Worm (Caenorhabditis elegans): ENCODE measurements around the gene F21D5.7.

F21D5.7 gene

DNA sequence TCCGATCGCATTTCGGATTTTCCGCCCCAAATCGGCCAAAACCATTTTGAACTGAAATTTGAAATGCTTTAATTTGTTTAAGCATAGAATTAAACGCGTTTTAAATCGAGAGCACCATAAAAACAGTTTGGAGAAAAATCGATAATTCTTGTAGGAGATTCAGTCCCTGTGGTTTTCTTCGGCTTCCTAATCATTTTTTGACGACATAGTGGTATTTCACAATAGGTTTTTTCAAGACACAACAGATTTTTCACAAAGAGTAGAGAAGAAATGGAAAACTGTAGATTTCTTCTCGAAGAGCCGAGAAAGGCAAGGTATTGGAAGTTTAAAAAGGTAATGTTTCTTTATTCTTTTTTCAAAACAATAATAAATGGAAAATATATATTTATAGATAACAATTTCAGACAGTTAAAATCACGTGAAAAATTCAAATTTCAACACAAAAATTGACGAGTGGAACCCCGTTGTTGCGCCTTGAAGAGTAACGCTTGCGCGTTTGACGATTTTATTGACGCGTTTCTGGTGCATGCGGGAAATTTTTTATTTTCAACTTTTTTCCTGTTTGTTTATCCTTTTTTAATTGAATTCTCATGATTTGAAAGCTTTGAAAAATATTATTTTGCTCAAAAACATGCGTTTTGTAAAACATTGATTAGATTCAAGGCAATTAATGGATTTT, at the start of gene F21D5.7:
Gene F21D5.7, minus strand, starts transcription at position 51 of the 679 bp plus-strand sequence.
- TF ChIP-seq mab-9 (GFP tag; IDR thresholded peaks at IDR 0.05) (no peak), aha-1 (tag; optimal IDR thresholded peaks at IDR 0.05) (peak; percentile 43), ceh-82 (tag; optimal IDR thresholded peaks at IDR 0.05) (peak; percentile 70 to 79 (median 73)), rnt-1 (tag; optimal IDR thresholded peaks at IDR 0.05) (peak; percentile 87), fkh-10 (GFP tag; optimal IDR thresholded peaks at IDR 0.05) (no peak), swsn-7 (tag; optimal IDR thresholded peaks at IDR 0.05) (peak; percentile 85), egl-27 (tag; optimal IDR thresholded peaks at IDR 0.05) (no peak), elt-3 (tag; optimal IDR thresholded peaks at IDR 0.05) (peak in 2 of 6 experiments; percentile 66 to 77), nhr-19 (GFP tag; conservative IDR thresholded peaks at IDR 0.05) (peak; percentile 84), nhr-20 (tag; optimal IDR thresholded peaks at IDR 0.05) (peak; percentile 83), mep-1 (tag; optimal IDR thresholded peaks at IDR 0.05) (peak; percentile 90), nhr-71 (tag; optimal IDR thresholded peaks at IDR 0.05) (peak; percentile 89), elt-2 (tag; optimal IDR thresholded peaks at IDR 0.05) (peak; percentile 81), lsy-2 (tag; optimal IDR thresholded peaks at IDR 0.05) (peak; percentile 86 to 88), nhr-11 (tag; optimal IDR thresholded peaks at IDR 0.05) (peak; percentile 61), zag-1 (tag; optimal IDR thresholded peaks at IDR 0.05) (no peak), ztf-11 (tag; optimal IDR thresholded peaks at IDR 0.05) (peak in 1 of 2 experiments; percentile 25), ces-1 (GFP tag; optimal IDR thresholded peaks at IDR 0.05) (no peak), efl-3 (GFP tag; optimal IDR thresholded peaks at IDR 0.05) (no peak), jun-1 (tag; optimal IDR thresholded peaks at IDR 0.05) (peak; percentile 68), hlh-4 (tag; optimal IDR thresholded peaks at IDR 0.05) (no peak), nhr-47 (tag; optimal IDR thresholded peaks at IDR 0.05) (peak; percentile 85), ceh-63 (GFP tag; optimal IDR thresholded peaks at IDR 0.05) (no peak), ceh-8 (GFP tag; optimal IDR thresholded peaks at IDR 0.05) (no peak), dpl-1 (GFP tag; optimal IDR thresholded peaks at IDR 0.05) (peak; percentile 81 to 88 (median 87)), nhr-84 (tag; optimal IDR thresholded peaks at IDR 0.05) (no peak), lir-3 (tag; optimal IDR thresholded peaks at IDR 0.05; ENCODE audit: poor library complexity) (peak; percentile 46), pag-3 (tag; optimal IDR thresholded peaks at IDR 0.05; ENCODE audit: borderline replicate concordance, insufficient read depth) (no peak), sup-37 (GFP tag; optimal IDR thresholded peaks at IDR 0.05) (no peak), mdl-1 (tag; optimal IDR thresholded peaks at IDR 0.05) (peak in 1 of 2 experiments; percentile 79), lin-39 (tag; optimal IDR thresholded peaks at IDR 0.05) (peak; percentile 79), hlh-17 (GFP tag; optimal IDR thresholded peaks at IDR 0.05; ENCODE audit: borderline replicate concordance) (no peak), dsc-1 (tag; optimal IDR thresholded peaks at IDR 0.05) (peak; percentile 80), nhr-237 (tag; optimal IDR thresholded peaks at IDR 0.05) (no peak), aly-2 (tag; optimal IDR thresholded peaks at IDR 0.05) (no peak), vab-15 (tag; optimal IDR thresholded peaks at IDR 0.05) (no peak), grh-1 (GFP tag; IDR thresholded peaks at IDR 0.05) (peak; percentile 61), nhr-12 (tag; optimal IDR thresholded peaks at IDR 0.05) (no peak), pqm-1 (tag; optimal IDR thresholded peaks at IDR 0.05) (no peak), unc-86 (tag; optimal IDR thresholded peaks at IDR 0.05) (peak; percentile 67), fos-1 (tag; optimal IDR thresholded peaks at IDR 0.05) (peak; percentile 58), unc-30 (tag; optimal IDR thresholded peaks at IDR 0.05) (no peak), fkh-8 (tag; optimal IDR thresholded peaks at IDR 0.05) (peak; percentile 46), sptf-1 (tag; optimal IDR thresholded peaks at IDR 0.05) (no peak), nhr-76 (tag; optimal IDR thresholded peaks at IDR 0.05) (no peak), snpc-4 (tag; optimal IDR thresholded peaks at IDR 0.05) (peak; percentile 45), Y116A8C.19 (tag; optimal IDR thresholded peaks at IDR 0.05; ENCODE audit: borderline replicate concordance) (no peak), lin-14 (GFP tag; optimal IDR thresholded peaks at IDR 0.05) (peak; percentile 87), efl-1 (optimal IDR thresholded peaks at IDR 0.05) (peak; percentile 75 to 86), efl-1 (GFP tag; optimal IDR thresholded peaks at IDR 0.05 in 1 of 2) (peak; percentile 86 to 98), zip-4 (GFP tag; optimal IDR thresholded peaks at IDR 0.05) (peak; percentile 62)

Data from whole organism, L1 larva.